Fruit fly (Drosophila melanogaster) whole organism, embryonic: Measurements from ENCODE around the gene CG6006.

Experiments
- CG2712 ChIP-seq: fragments of 200-800 bp; optimal IDR thresholded peaks from 3 replicates; lab custom pipeline; 2019; ENCODE audit warnings: missing biosample characterization, mild to moderate bottlenecking, missing genetic modification characterization, moderate library complexity
- exex ChIP-seq: fragments of 200-800 bp; sonication (Bioruptor generic); optimal IDR thresholded peaks from 4 replicates; lab custom pipeline; 2018; ENCODE audit warnings: missing biosample characterization, mild to moderate bottlenecking, missing genetic modification characterization, moderate library complexity
- usp ChIP-seq: fragments of >200 bp; optimal IDR thresholded peaks from 2 replicates; lab custom pipeline; 2017; ENCODE audit warnings: missing biosample characterization, missing genetic modification characterization

DNA sequence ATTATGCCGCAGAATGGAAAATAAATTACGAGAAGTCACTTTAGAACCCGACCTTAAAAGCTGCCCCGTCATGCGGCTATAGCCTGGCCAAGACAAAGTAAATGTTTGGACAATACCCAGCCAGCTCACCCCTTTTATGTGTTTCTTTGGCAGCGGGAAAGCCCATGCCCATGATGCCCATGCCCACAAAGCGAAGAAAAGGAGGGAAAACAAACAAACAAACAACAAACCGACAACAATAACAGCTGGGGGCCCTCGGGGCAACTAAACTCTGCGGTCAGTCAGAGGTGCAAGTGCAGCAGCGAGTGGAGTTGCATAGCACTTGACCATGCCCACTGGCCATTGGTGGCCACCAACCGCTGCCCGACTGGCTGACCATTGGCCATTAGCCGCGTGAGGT, 19.2 kb upstream of the CG6006 start:
- TF ChIP-seq CG2712 (tag; lab: Kevin White, UChicago) (no peak), usp (GFP tag; lab: Kevin White, UChicago) (no peak), exex (tag; lab: Kevin White, UChicago) (no peak)
